Worm (Caenorhabditis elegans) whole organism, L2 larva: Measurements from ENCODE around the gene meg-2.

Source experiments
- C34F6.9 ChIP-seq: fragments of 150-350 bp; optimal IDR thresholded peaks from 2 replicates; lab custom pipeline; 2014; ENCODE audit warnings: missing biosample characterization, missing genetic modification characterization
- F13H6.1 ChIP-seq: sonication (generic microtip); optimal IDR thresholded peaks from 2 replicates; lab custom pipeline; 2016; ENCODE audit warnings: missing genetic modification characterization, missing compliant biosample characterization
- R02D3.7 ChIP-seq: fragments of 150-350 bp; optimal IDR thresholded peaks from 2 replicates; lab custom pipeline; 2014; ENCODE audit warnings: missing biosample characterization, missing genetic modification characterization
- Y55F3AM.14 ChIP-seq: fragments of 200-800 bp; sonication (Bioruptor generic); optimal IDR thresholded peaks from 2 replicates; lab custom pipeline; 2018; ENCODE audit warnings: mild to moderate bottlenecking, missing genetic modification characterization, missing compliant biosample characterization
- ZK546.5 ChIP-seq: sonication (generic microtip); optimal IDR thresholded peaks from 2 replicates; lab custom pipeline; 2017; ENCODE audit warnings: missing biosample characterization, missing genetic modification characterization
- ceh-16 ChIP-seq: fragments of 150-350 bp; optimal IDR thresholded peaks from 2 replicates; lab custom pipeline; 2014; ENCODE audit warnings: missing biosample characterization, missing genetic modification characterization
- crh-2 ChIP-seq: sonication (generic microtip); optimal IDR thresholded peaks from 2 replicates; lab custom pipeline; 2017; ENCODE audit warnings: missing biosample characterization, missing genetic modification characterization
- dmd-4 ChIP-seq: sonication (generic microtip); optimal IDR thresholded peaks from 2 replicates; lab custom pipeline; 2017; ENCODE audit warnings: missing biosample characterization, missing genetic modification characterization
- egl-27 ChIP-seq: sonication (generic microtip); optimal IDR thresholded peaks from 3 replicates; lab custom pipeline; 2017; ENCODE audit warnings: missing biosample characterization, missing genetic modification reagents, missing genetic modification characterization
- elt-1 ChIP-seq: fragments of 150-350 bp; optimal IDR thresholded peaks from 2 replicates; lab custom pipeline; 2014; ENCODE audit warnings: missing biosample characterization, missing genetic modification characterization
- fos-1 ChIP-seq: fragments of 150-350 bp; optimal IDR thresholded peaks from 2 replicates; lab custom pipeline; 2014; ENCODE audit warnings: missing biosample characterization, missing genetic modification characterization
- gmeb-1 ChIP-seq: fragments of 150-350 bp; optimal IDR thresholded peaks from 2 replicates; lab custom pipeline; 2014; ENCODE audit warnings: missing biosample characterization, missing genetic modification characterization
- lin-13 ChIP-seq: fragments of 150-350 bp; optimal IDR thresholded peaks from 2 replicates; lab custom pipeline; 2014; ENCODE audit warnings: missing biosample characterization, missing genetic modification reagents, missing genetic modification characterization
- lin-39 ChIP-seq: fragments of 150-350 bp; optimal IDR thresholded peaks from 2 replicates; lab custom pipeline; 2014; ENCODE audit warnings: missing biosample characterization, missing genetic modification reagents, missing genetic modification characterization
- lsy-2 ChIP-seq, 2 experiments: fragments of 150-350 bp in 1 of 2; sonication (generic microtip) in 1 of 2; optimal IDR thresholded peaks; 2 replicates each; lab custom pipeline; 2014 to 2017; ENCODE audit warnings: missing biosample characterization in 2 of 2, missing genetic modification characterization in 2 of 2
- nhr-10 ChIP-seq: sonication (generic microtip); optimal IDR thresholded peaks from 2 replicates; lab custom pipeline; 2017; ENCODE audit warnings: missing biosample characterization, missing genetic modification characterization
- nhr-11 ChIP-seq: fragments of 150-350 bp; optimal IDR thresholded peaks from 2 replicates; lab custom pipeline; 2014; ENCODE audit warnings: missing biosample characterization, missing genetic modification characterization
- nhr-129 ChIP-seq: fragments of 150-350 bp; optimal IDR thresholded peaks from 2 replicates; lab custom pipeline; 2014; ENCODE audit warnings: missing biosample characterization, missing genetic modification characterization
- nhr-23 ChIP-seq: fragments of 150-350 bp; optimal IDR thresholded peaks from 2 replicates; lab custom pipeline; 2014; ENCODE audit warnings: missing biosample characterization, missing genetic modification reagents, missing genetic modification characterization
- nhr-25 ChIP-seq: fragments of 150-350 bp; sonication (generic microtip); optimal IDR thresholded peaks from 3 replicates; lab custom pipeline; 2014; ENCODE audit warnings: missing biosample characterization, missing genetic modification characterization
- nhr-6 ChIP-seq: fragments of 150-350 bp; optimal IDR thresholded peaks from 2 replicates; lab custom pipeline; 2014; ENCODE audit warnings: missing biosample characterization, missing genetic modification characterization
- nhr-77 ChIP-seq: fragments of 150-350 bp; optimal IDR thresholded peaks from 2 replicates; lab custom pipeline; 2014; ENCODE audit warnings: missing biosample characterization, missing genetic modification characterization
- peb-1 ChIP-seq: fragments of 150-350 bp; optimal IDR thresholded peaks from 2 replicates; lab custom pipeline; 2014; ENCODE audit warnings: missing biosample characterization, missing genetic modification characterization
- sem-4 ChIP-seq: fragments of 150-350 bp; optimal IDR thresholded peaks from 2 replicates; lab custom pipeline; 2014; ENCODE audit warnings: missing biosample characterization, missing genetic modification reagents, missing genetic modification characterization
- skn-1 ChIP-seq: sonication (generic microtip); optimal IDR thresholded peaks from 2 replicates; lab custom pipeline; 2017; ENCODE audit warnings: missing biosample characterization, missing genetic modification characterization
- sma-3 ChIP-seq: sonication (generic microtip); optimal IDR thresholded peaks from 2 replicates; lab custom pipeline; 2016; ENCODE audit warnings: missing genetic modification reagents, missing genetic modification characterization, missing compliant biosample characterization
- sma-9 ChIP-seq, 2 experiments: fragments of 150-350 bp in 1 of 2; sonication (generic microtip) in 1 of 2; optimal IDR thresholded peaks; 2 replicates each; lab custom pipeline; 2014 to 2016; ENCODE audit warnings: missing genetic modification characterization in 2 of 2, mild to moderate bottlenecking in 1 of 2, missing biosample characterization in 1 of 2, missing compliant biosample characterization in 1 of 2, missing genetic modification reagents in 1 of 2, moderate library complexity in 1 of 2
- snpc-4 ChIP-seq: fragments of 150-350 bp; optimal IDR thresholded peaks from 2 replicates; lab custom pipeline; 2014; ENCODE audit warnings: missing biosample characterization, missing genetic modification characterization
- unc-39 ChIP-seq: fragments of 150-350 bp; optimal IDR thresholded peaks from 2 replicates; lab custom pipeline; 2014; ENCODE audit warnings: missing biosample characterization, missing genetic modification characterization
- unc-55 ChIP-seq: fragments of 150-350 bp; sonication (generic microtip); optimal IDR thresholded peaks from 3 replicates; lab custom pipeline; 2014; ENCODE audit warnings: missing biosample characterization, missing genetic modification reagents, missing genetic modification characterization
- unc-62 ChIP-seq: fragments of 150-350 bp; optimal IDR thresholded peaks from 2 replicates; lab custom pipeline; 2014; ENCODE audit warnings: missing biosample characterization, missing genetic modification reagents, missing genetic modification characterization
- ztf-1 ChIP-seq: fragments of 200-800 bp; sonication (Bioruptor generic); conservative IDR thresholded peaks from 2 replicates; pipeline ENCODE4 v1.3.6; 2022; ENCODE audit warnings: missing genetic modification characterization, missing compliant biosample characterization
- ztf-11 ChIP-seq: sonication (generic microtip); optimal IDR thresholded peaks from 2 replicates; lab custom pipeline; 2017; ENCODE audit warnings: missing biosample characterization, missing genetic modification characterization
- ztf-4 ChIP-seq: fragments of 150-350 bp; optimal IDR thresholded peaks from 2 replicates; lab custom pipeline; 2014; ENCODE audit warnings: missing biosample characterization, missing genetic modification characterization

Gene meg-2

DNA sequence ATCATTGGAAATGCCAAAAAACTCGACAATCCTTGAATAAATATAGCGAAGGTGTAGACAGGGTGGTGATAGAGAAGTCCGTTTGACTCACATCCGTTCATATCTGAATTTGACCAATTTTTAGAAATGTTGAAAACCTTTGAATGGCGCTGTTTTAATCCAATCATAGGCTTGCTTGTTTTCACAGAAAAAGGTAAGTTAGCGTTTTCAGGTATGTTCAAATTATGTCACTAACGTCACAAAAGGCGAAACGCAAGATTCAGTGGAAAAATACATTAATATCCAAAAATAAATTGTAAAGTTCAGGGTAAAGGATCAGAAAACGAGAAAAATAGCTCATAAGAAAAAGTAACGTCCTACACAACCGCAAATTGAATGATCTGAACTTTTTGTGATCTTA, 25.9 kb downstream of the meg-2 start, which contains the start of gene sra-38:
TSS of gene sra-38 (minus strand) at position 101 of the 400 bp plus-strand sequence.
- no peak for TF ChIP-seq Y55F3AM.14 (GFP tag; lab: Kevin White, UChicago)
- TF ChIP-seq elt-1 (tag; lab: Kevin White, UChicago) = no peak
- no peak for TF ChIP-seq unc-39 (tag; lab: Kevin White, UChicago)
- TF ChIP-seq ztf-1 = no peak
- TF ChIP-seq ceh-16 = no peak
- no peak for TF ChIP-seq snpc-4 (tag; lab: Kevin White, UChicago)
- TF ChIP-seq dmd-4 (tag; lab: Kevin White, UChicago) = no peak
- TF ChIP-seq R02D3.7 (tag; lab: Kevin White, UChicago) = no peak
- TF ChIP-seq lin-13 = no peak
- no peak for TF ChIP-seq F13H6.1 (tag; lab: Kevin White, UChicago)
- TF ChIP-seq nhr-77 (tag; lab: Kevin White, UChicago) = no peak

DNA sequence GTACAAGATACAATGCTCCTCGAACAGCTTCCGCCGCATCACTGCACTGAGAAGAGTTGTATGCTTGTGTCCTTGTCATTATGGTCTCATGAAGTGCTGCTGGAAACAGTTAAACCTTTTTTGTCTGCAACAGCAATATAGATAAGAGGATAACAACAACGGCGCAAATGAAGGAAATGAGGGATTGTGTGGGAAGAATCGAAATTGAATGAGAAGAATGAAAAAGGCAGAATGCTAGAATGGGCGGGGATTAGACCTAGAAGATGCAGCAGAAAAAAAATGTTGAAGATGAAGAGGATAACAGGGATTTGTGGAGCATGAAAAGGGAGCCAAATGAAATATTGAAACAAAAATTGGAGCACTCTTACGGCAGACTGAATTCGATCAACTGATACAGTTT, 32.7 kb downstream of the meg-2 start, which contains the start of gene sra-37:
TSS of gene sra-37 (minus strand) at position 101 of the 400 bp plus-strand sequence.
- TF ChIP-seq fos-1 (tag; lab: Kevin White, UChicago) = no peak
- TF ChIP-seq gmeb-1 = no peak
- no peak for TF ChIP-seq peb-1 (tag; lab: Kevin White, UChicago)
- no peak for TF ChIP-seq sem-4 (tag; lab: Kevin White, UChicago)
- no peak for TF ChIP-seq nhr-129 (tag; lab: Kevin White, UChicago)
- no peak for TF ChIP-seq sma-3 (GFP tag; lab: Kevin White, UChicago)
- no peak for TF ChIP-seq nhr-10 (tag; lab: Kevin White, UChicago)
- no peak for TF ChIP-seq ZK546.5 (tag; lab: Kevin White, UChicago)
- TF ChIP-seq unc-62 (GFP tag; lab: Kevin White, UChicago) = no peak
- TF ChIP-seq lin-39 (tag; lab: Kevin White, UChicago) = no peak
- TF ChIP-seq ztf-4 (tag; lab: Kevin White, UChicago) = no peak
- TF ChIP-seq elt-1 (tag; lab: Kevin White, UChicago) = no peak
- no peak for TF ChIP-seq unc-55

DNA sequence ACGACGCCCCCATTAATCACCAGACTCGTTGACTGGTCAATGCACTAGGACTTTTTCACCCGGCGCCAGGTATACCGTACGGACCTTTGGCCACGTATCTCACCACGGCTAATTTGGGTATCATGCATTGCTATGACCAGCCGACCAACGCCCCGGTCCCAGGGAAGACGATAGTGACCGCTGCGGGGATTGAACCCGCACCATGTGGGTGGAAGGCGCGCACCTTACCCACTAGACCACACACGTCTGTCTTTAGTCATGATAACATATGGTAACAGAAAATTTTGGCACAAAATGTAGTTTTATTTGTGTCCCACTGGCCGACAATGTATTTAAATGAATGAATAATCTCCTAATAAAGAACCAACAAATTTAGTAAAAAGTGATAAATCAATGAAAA, 39.7 kb downstream of the meg-2 start:
- no peak for TF ChIP-seq Y55F3AM.14 (GFP tag; lab: Kevin White, UChicago)
- TF ChIP-seq nhr-77 (tag; lab: Kevin White, UChicago) = no peak
- no peak for TF ChIP-seq sma-3 (GFP tag; lab: Kevin White, UChicago)

- TF ChIP-seq ztf-1 = no peak
- TF ChIP-seq R02D3.7 (tag; lab: Kevin White, UChicago) = no peak
- TF ChIP-seq ZK546.5 (tag; lab: Kevin White, UChicago) = no peak
- TF ChIP-seq C34F6.9 (tag; lab: Kevin White, UChicago) = no peak
- TF ChIP-seq lin-39 (tag; lab: Kevin White, UChicago) = no peak
- TF ChIP-seq ztf-11 = no peak
- no peak for TF ChIP-seq nhr-6
- TF ChIP-seq sma-9 (GFP tag; optimal IDR thresholded peaks at IDR 0.05; lab: Kevin White, UChicago) = peak; percentile 44
- TF ChIP-seq sma-9 (tag; optimal IDR thresholded peaks at IDR 0.05; lab: Kevin White, UChicago) = no peak
- peak; percentile 91 for TF ChIP-seq fos-1 (tag; lab: Kevin White, UChicago)
- TF ChIP-seq crh-2 (tag; lab: Kevin White, UChicago) = peak; percentile 53
- no peak for TF ChIP-seq snpc-4 (tag; lab: Kevin White, UChicago)
- no peak for TF ChIP-seq lsy-2 (tag; optimal IDR thresholded peaks at IDR 0.05; lab: Kevin White, UChicago)
- TF ChIP-seq skn-1 (tag; lab: Kevin White, UChicago) = no peak
- no peak for TF ChIP-seq nhr-25 (tag; lab: Kevin White, UChicago)
- peak; percentile 36 for TF ChIP-seq nhr-129 (tag; lab: Kevin White, UChicago)
- no peak for TF ChIP-seq unc-62 (GFP tag; lab: Kevin White, UChicago)
- TF ChIP-seq unc-39 (tag; lab: Kevin White, UChicago) = no peak
- no peak for TF ChIP-seq nhr-77 (tag; lab: Kevin White, UChicago)
- TF ChIP-seq egl-27 (tag; lab: Kevin White, UChicago) = no peak
- TF ChIP-seq ztf-4 (tag; lab: Kevin White, UChicago) = no peak
- TF ChIP-seq F13H6.1 (tag; lab: Kevin White, UChicago) = peak; percentile 7
Observed at ce11 chrX:13885131-13885530, 40.8 kb downstream of the meg-2 start.

- TF ChIP-seq fos-1 (tag; lab: Kevin White, UChicago) (peak; percentile 21), lin-39 (tag; lab: Kevin White, UChicago) (no peak), elt-1 (tag; lab: Kevin White, UChicago) (no peak), nhr-23 (tag; lab: Kevin White, UChicago) (no peak), F13H6.1 (tag; lab: Kevin White, UChicago) (no peak), nhr-11 (no peak), lsy-2 (tag; optimal IDR thresholded peaks at IDR 0.05; lab: Kevin White, UChicago) (no peak)
Observed at ce11 chrX:13884157-13884556, 41.8 kb downstream of the meg-2 start.
